Fruit fly (Drosophila melanogaster) Kc167 (cell line): ENCODE measurements around the gene CG32548.

ENCODE experiments used
- Myc ChIP-seq: fragments of >200 bp; optimal IDR thresholded peaks from 2 replicates; lab custom pipeline; 2017; ENCODE audit warnings: missing external identifiers
- Sin3A ChIP-seq: fragments of >200 bp; optimal IDR thresholded peaks from 2 replicates; lab custom pipeline; 2018; ENCODE audit warnings: missing external identifiers
- h ChIP-seq: fragments of >200 bp; optimal IDR thresholded peaks from 3 replicates; lab custom pipeline; 2018; ENCODE audit warnings: missing external identifiers
- psq ChIP-seq: fragments of >200 bp; optimal IDR thresholded peaks from 2 replicates; lab custom pipeline; 2017; ENCODE audit warnings: missing external identifiers

DNA sequence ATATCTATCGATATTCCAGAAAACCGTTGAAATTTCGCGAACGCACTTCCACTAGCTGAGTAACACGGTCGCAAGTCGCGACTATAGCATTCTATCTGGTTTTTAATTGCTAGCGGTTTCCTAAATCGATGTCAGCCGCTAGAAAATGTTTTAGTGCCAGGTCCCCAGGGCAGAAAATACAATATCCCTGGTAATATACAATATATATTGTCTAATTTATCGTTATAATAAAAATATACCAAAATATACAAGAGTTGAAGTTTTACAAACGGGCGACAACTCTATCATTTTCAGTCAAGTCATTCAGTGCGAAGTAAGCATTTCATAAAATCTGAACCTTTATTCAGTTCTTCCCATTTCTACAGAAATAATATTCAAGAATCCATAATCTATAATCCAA, 25.3 kb downstream of the CG32548 start, which contains the start of gene CG15056:
- TF ChIP-seq psq (lab: Kevin White, UChicago), result no peak
- no peak for TF ChIP-seq h (lab: Kevin White, UChicago)
- TF ChIP-seq Sin3A (lab: Kevin White, UChicago), result no peak
- no peak for TF ChIP-seq Myc (lab: Kevin White, UChicago)
